Fruit fly (Drosophila melanogaster): ENCODE results near the gene mgl.
A peak's percentile ranks its signal among the peaks of the same experiment; 100 is the strongest.

Gene mgl

dm6 chrX:9349224-9349623 is 150.7 kb downstream of the mgl start (continued):
- TF ChIP-seq Hand (GFP tag; optimal IDR thresholded peaks at IDR 0.05) (no peak), Sox102F (GFP tag; optimal IDR thresholded peaks at IDR 0.05) (peak; percentile 77), Atf3 (GFP tag; optimal IDR thresholded peaks at IDR 0.05) (peak; percentile 27), CG6765 (GFP tag; optimal IDR thresholded peaks at IDR 0.05) (no peak), CG18262 (tag; optimal IDR thresholded peaks at IDR 0.05) (peak; percentile 54), Blimp-1 (GFP tag; optimal IDR thresholded peaks at IDR 0.05) (peak; percentile 60), Side (GFP tag; optimal IDR thresholded peaks at IDR 0.05) (no peak), CG6854 (GFP tag; optimal IDR thresholded peaks at IDR 0.05) (no peak), H2.0 (GFP tag; IDR thresholded peaks at IDR 0.05) (peak; percentile 45; the same call in 1 of the 2 replicates), CG4404 (GFP tag; IDR thresholded peaks at IDR 0.05) (no peak), gem (tag; optimal IDR thresholded peaks at IDR 0.05) (peak; percentile 79), CG2120 (GFP tag; optimal IDR thresholded peaks at IDR 0.05) (peak; percentile 36), lmd (GFP tag; IDR thresholded peaks at IDR 0.05) (no peak)

- TF ChIP-seq CG18619 (GFP tag; optimal IDR thresholded peaks at IDR 0.05) (no peak), cas (GFP tag; IDR thresholded peaks at IDR 0.05) (no peak), CrebB (tag; optimal IDR thresholded peaks at IDR 0.05) (no peak), Atf3 (GFP tag; optimal IDR thresholded peaks at IDR 0.05) (no peak), chif (GFP tag; optimal IDR thresholded peaks at IDR 0.05) (no peak), HmgZ (tag; optimal IDR thresholded peaks at IDR 0.05) (no peak), CG3838 (GFP tag; optimal IDR thresholded peaks at IDR 0.05) (no peak), gsb-n (tag; optimal IDR thresholded peaks at IDR 0.05) (no peak), h (optimal IDR thresholded peaks at IDR 0.05) (no peak), row (GFP tag; IDR thresholded peaks at IDR 0.05) (no peak), MTF-1 (GFP tag; optimal IDR thresholded peaks at IDR 0.05; ENCODE audit: borderline replicate concordance) (no peak), lmd (GFP tag; IDR thresholded peaks at IDR 0.05) (no peak), CG11723 (GFP tag; optimal IDR thresholded peaks at IDR 0.05) (no peak), ase (GFP tag; IDR thresholded peaks at IDR 0.05) (no peak), CG10274 (GFP tag; optimal IDR thresholded peaks at IDR 0.05) (no peak)
These were observed 152.2 kb downstream of the mgl start for dm6 chrX:9347767-9348166.

- no peak for TF ChIP-seq stwl (tag; optimal IDR thresholded peaks at IDR 0.05)
- TF ChIP-seq crol (GFP tag; IDR thresholded peaks at IDR 0.05) = peak; percentile 67
- TF ChIP-seq slbo (GFP tag; IDR thresholded peaks at IDR 0.05) = peak; percentile 19; the same call in 1 of the 2 replicates
- TF ChIP-seq Med (GFP tag) = peak; percentile 53
- peak; percentile 28 for TF ChIP-seq CG12769 (tag; optimal IDR thresholded peaks at IDR 0.05)
These were observed 154.4 kb downstream of the mgl start for dm6 chrX:9345522-9345921.

dm6 chrX:9344482-9345106 is 155.3 kb downstream of the mgl start:
- 0 out of 2 replicates have a peak, but pooled peaks have one; percentile 36 for TF ChIP-seq gsb (GFP tag; IDR thresholded peaks at IDR 0.05)
- peak; percentile 30 for TF ChIP-seq CG1233 (GFP tag; optimal IDR thresholded peaks at IDR 0.05)
- peak; percentile 47 for TF ChIP-seq HLH54F (GFP tag; optimal IDR thresholded peaks at IDR 0.05)
- peak; percentile 0 for TF ChIP-seq CG1529 (GFP tag; optimal IDR thresholded peaks at IDR 0.05)
- TF ChIP-seq Side (GFP tag; optimal IDR thresholded peaks at IDR 0.05) = peak; percentile 34
- no peak for TF ChIP-seq CG6791 (GFP tag; IDR thresholded peaks at IDR 0.05; ENCODE audit: partially characterized antibody)
- TF ChIP-seq zfh2 (GFP tag; optimal IDR thresholded peaks at IDR 0.05) = peak; percentile 51
- TF ChIP-seq bcd (GFP tag; optimal IDR thresholded peaks at IDR 0.05) = peak; percentile 54
- peak; percentile 34 to 52 for TF ChIP-seq dpn (GFP tag; optimal IDR thresholded peaks at IDR 0.05)
- TF ChIP-seq CG18599 (GFP tag; optimal IDR thresholded peaks at IDR 0.05) = peak; percentile 78
- peak; percentile 44 for TF ChIP-seq Sox102F (GFP tag; optimal IDR thresholded peaks at IDR 0.05)
- TF ChIP-seq CG32532 (GFP tag; IDR thresholded peaks at IDR 0.05) = peak; percentile 57; the same call in 1 of the 2 replicates
- TF ChIP-seq kni (GFP tag; optimal IDR thresholded peaks at IDR 0.05) = no peak
- no peak for TF ChIP-seq CG2199 (GFP tag; IDR thresholded peaks at IDR 0.05)
- peak; percentile 78 for TF ChIP-seq sens (GFP tag)
- TF ChIP-seq odd (GFP tag; optimal IDR thresholded peaks at IDR 0.05) = peak; percentile 43
- TF ChIP-seq HLH3B (GFP tag; IDR thresholded peaks at IDR 0.05) = 0 out of 2 replicates have a peak, but pooled peaks have one; percentile 25
- peak; percentile 16 for TF ChIP-seq unpg (GFP tag; optimal IDR thresholded peaks at IDR 0.05)

Measured in whole organism, embryonic.